Worm (Caenorhabditis elegans) whole organism, L4 larva: ENCODE data around the gene alkb-8.

Experiments used
- F10B5.3 ChIP-seq: sonication (generic microtip); optimal IDR thresholded peaks from 2 replicates; lab custom pipeline; 2016; ENCODE audit warnings: mild to moderate bottlenecking, missing genetic modification characterization, missing compliant biosample characterization
- F26F4.8 ChIP-seq: fragments of 200-800 bp; sonication (Bioruptor generic); conservative IDR thresholded peaks from 2 replicates; pipeline ENCODE4 v1.3.6; 2022; ENCODE audit warnings: missing genetic modification characterization, missing compliant biosample characterization
- F44E2.7 ChIP-seq: fragments of 200-800 bp; sonication (Bioruptor generic); IDR thresholded peaks from 2 replicates; pipeline ENCODE4 v2.1.2; 2022; ENCODE audit warnings: missing genetic modification characterization, missing compliant biosample characterization
- Y5F2A.4 ChIP-seq: fragments of 200-800 bp; sonication (Bioruptor generic); optimal IDR thresholded peaks from 2 replicates; lab custom pipeline; 2018; ENCODE audit warnings: mild to moderate bottlenecking, missing genetic modification characterization, missing compliant biosample characterization
- aha-1 ChIP-seq: fragments of 150-350 bp; peaks from one replicate; lab custom pipeline; 2014; ENCODE audit warnings: missing biosample characterization, missing genetic modification characterization
- arid-1 ChIP-seq: fragments of 200-800 bp; sonication (Bioruptor generic); conservative IDR thresholded peaks from 2 replicates; pipeline ENCODE4 v1.3.6; 2022; ENCODE audit warnings: missing genetic modification reagents, missing genetic modification characterization, missing compliant biosample characterization
- ceh-20 ChIP-seq: fragments of 200-800 bp; sonication (Bioruptor generic); IDR thresholded peaks from 2 replicates; pipeline ENCODE4 v1.3.6; 2022; ENCODE audit warnings: missing genetic modification reagents, missing genetic modification characterization, missing compliant biosample characterization
- ceh-28 ChIP-seq: fragments of 150-350 bp; optimal IDR thresholded peaks from 2 replicates; lab custom pipeline; 2014; ENCODE audit warnings: missing biosample characterization, missing genetic modification reagents, missing genetic modification characterization
- ceh-32 ChIP-seq: sonication (generic microtip); optimal IDR thresholded peaks from 2 replicates; lab custom pipeline; 2016; ENCODE audit warnings: mild to moderate bottlenecking, missing genetic modification characterization, missing compliant biosample characterization; ENCODE audit not compliant: poor library complexity
- ceh-44 ChIP-seq: fragments of 200-800 bp; sonication (Bioruptor generic); IDR thresholded peaks from 2 replicates; pipeline ENCODE4 v1.3.6; 2022; ENCODE audit warnings: missing genetic modification reagents, missing genetic modification characterization, missing compliant biosample characterization
- ctbp-1 ChIP-seq: fragments of 200-800 bp; sonication (Bioruptor generic); IDR thresholded peaks from 2 replicates; pipeline ENCODE4 v1.3.6; 2022; ENCODE audit warnings: missing genetic modification reagents, missing genetic modification characterization, missing compliant biosample characterization
- daf-19 ChIP-seq: fragments of 200-800 bp; sonication (Bioruptor generic); conservative IDR thresholded peaks from 2 replicates; pipeline ENCODE4 v1.3.6; 2022; ENCODE audit warnings: missing genetic modification characterization, missing compliant biosample characterization
- dmd-6 ChIP-seq: fragments of 200-800 bp; sonication (Bioruptor generic); IDR thresholded peaks from 2 replicates; pipeline ENCODE4 v1.3.6; 2022; ENCODE audit warnings: missing genetic modification reagents, missing genetic modification characterization, missing compliant biosample characterization
- dmd-8 ChIP-seq: fragments of 200-800 bp; sonication (Bioruptor generic); IDR thresholded peaks from 2 replicates; pipeline ENCODE4 v1.3.6; 2022; ENCODE audit warnings: missing genetic modification characterization, missing compliant biosample characterization
- duxl-1 ChIP-seq: sonication (generic microtip); optimal IDR thresholded peaks from 2 replicates; lab custom pipeline; 2016; ENCODE audit warnings: mild to moderate bottlenecking, missing genetic modification characterization, moderate library complexity, missing compliant biosample characterization; ENCODE audit not compliant: poor library complexity
- egl-27 ChIP-seq: sonication (generic microtip); optimal IDR thresholded peaks from 3 replicates; lab custom pipeline; 2017; ENCODE audit warnings: missing biosample characterization, missing genetic modification reagents, missing genetic modification characterization
- egl-43 ChIP-seq: fragments of 200-800 bp; sonication (Bioruptor generic); IDR thresholded peaks from 2 replicates; pipeline ENCODE4 v1.3.6; 2022; ENCODE audit warnings: missing genetic modification reagents, missing genetic modification characterization, missing compliant biosample characterization
- fkh-10 ChIP-seq: fragments of 150-350 bp; optimal IDR thresholded peaks from 2 replicates; lab custom pipeline; 2014; ENCODE audit warnings: missing biosample characterization, missing genetic modification reagents, missing genetic modification characterization
- fos-1 ChIP-seq: fragments of 150-350 bp; optimal IDR thresholded peaks from 2 replicates; lab custom pipeline; 2014; ENCODE audit warnings: missing biosample characterization, missing genetic modification characterization
- hlh-11 ChIP-seq: fragments of 200-800 bp; sonication (Bioruptor generic); optimal IDR thresholded peaks from 2 replicates; lab custom pipeline; 2018; ENCODE audit warnings: mild to moderate bottlenecking, missing genetic modification characterization, missing compliant biosample characterization
- hlh-30 ChIP-seq: sonication (generic microtip); optimal IDR thresholded peaks from 2 replicates; lab custom pipeline; 2017; ENCODE audit warnings: antibody characterized with exemption, mild to moderate bottlenecking, missing genetic modification characterization, missing compliant biosample characterization; ENCODE audit not compliant: insufficient read depth
- hmg-1.1 ChIP-seq: fragments of 200-800 bp; sonication (Bioruptor generic); IDR thresholded peaks from 2 replicates; pipeline ENCODE4 v1.3.6; 2022; ENCODE audit warnings: missing genetic modification reagents, missing genetic modification characterization, missing compliant biosample characterization
- lin-15B ChIP-seq: fragments of 150-350 bp; sonication (generic microtip); optimal IDR thresholded peaks from 3 replicates; lab custom pipeline; 2014; ENCODE audit warnings: missing biosample characterization, missing genetic modification characterization
- lir-3 ChIP-seq: sonication (generic microtip); optimal IDR thresholded peaks from 2 replicates; lab custom pipeline; 2016; ENCODE audit warnings: mild to moderate bottlenecking, missing genetic modification characterization, missing compliant biosample characterization
- lsy-2 ChIP-seq, 2 experiments: fragments of 150-350 bp in 1 of 2; sonication (generic microtip) in 1 of 2; optimal IDR thresholded peaks; 2 replicates each; lab custom pipeline; 2014 to 2017; ENCODE audit warnings: missing biosample characterization in 2 of 2, missing genetic modification characterization in 2 of 2
- mdl-1 ChIP-seq, 2 experiments: fragments of 150-350 bp in 1 of 2; sonication (generic microtip) in 1 of 2; optimal IDR thresholded peaks; 2 replicates each; lab custom pipeline; 2014 to 2017; ENCODE audit warnings: missing biosample characterization in 2 of 2, missing genetic modification characterization in 2 of 2
- mep-1 ChIP-seq: fragments of 150-350 bp; sonication (generic microtip); optimal IDR thresholded peaks from 3 replicates; lab custom pipeline; 2014; ENCODE audit warnings: missing biosample characterization, missing genetic modification characterization
- mxl-2 ChIP-seq: fragments of 200-800 bp; sonication (Bioruptor generic); conservative IDR thresholded peaks from 2 replicates; pipeline ENCODE4 v1.3.6; 2022; ENCODE audit warnings: missing genetic modification reagents, missing genetic modification characterization, missing compliant biosample characterization
- mxl-3 ChIP-seq: fragments of 200-800 bp; sonication (Bioruptor generic); optimal IDR thresholded peaks from 2 replicates; lab custom pipeline; 2018; ENCODE audit warnings: mild to moderate bottlenecking, missing genetic modification characterization, missing compliant biosample characterization
- nhr-10 ChIP-seq: fragments of 150-350 bp; optimal IDR thresholded peaks from 2 replicates; lab custom pipeline; 2014; ENCODE audit warnings: missing biosample characterization, missing genetic modification characterization
- nhr-102 ChIP-seq: sonication (generic microtip); optimal IDR thresholded peaks from 2 replicates; lab custom pipeline; 2016; ENCODE audit warnings: mild to moderate bottlenecking, missing genetic modification characterization, moderate library complexity, missing compliant biosample characterization
- nhr-11 ChIP-seq: fragments of 150-350 bp; optimal IDR thresholded peaks from 2 replicates; lab custom pipeline; 2014; ENCODE audit warnings: missing biosample characterization, missing genetic modification characterization
- nhr-25 ChIP-seq: sonication (generic microtip); optimal IDR thresholded peaks from 2 replicates; lab custom pipeline; 2017; ENCODE audit warnings: missing genetic modification characterization, mild to moderate bottlenecking, missing compliant biosample characterization, antibody characterized with exemption, moderate library complexity, borderline replicate concordance; ENCODE audit not compliant: insufficient read depth
- nhr-28 ChIP-seq: fragments of 150-350 bp; optimal IDR thresholded peaks from 2 replicates; lab custom pipeline; 2014; ENCODE audit warnings: missing biosample characterization, missing genetic modification characterization
- nhr-76 ChIP-seq: fragments of 150-350 bp; optimal IDR thresholded peaks from 2 replicates; lab custom pipeline; 2014; ENCODE audit warnings: missing biosample characterization, missing genetic modification characterization
- nhr-77 ChIP-seq: fragments of 150-350 bp; optimal IDR thresholded peaks from 2 replicates; lab custom pipeline; 2014; ENCODE audit warnings: missing biosample characterization, missing genetic modification characterization
- rbr-2 ChIP-seq: sonication (generic microtip); optimal IDR thresholded peaks from 2 replicates; lab custom pipeline; 2016; ENCODE audit warnings: missing genotype, missing genetic modification characterization, missing compliant biosample characterization
- saeg-2 ChIP-seq: fragments of 200-800 bp; sonication (Bioruptor generic); IDR thresholded peaks from 2 replicates; pipeline ENCODE4 v1.3.6; 2022; ENCODE audit warnings: missing genetic modification reagents, missing genetic modification characterization, missing compliant biosample characterization
- sdz-12 ChIP-seq: fragments of 200-800 bp; sonication (Bioruptor generic); optimal IDR thresholded peaks from 2 replicates; lab custom pipeline; 2018; ENCODE audit warnings: mild to moderate bottlenecking, missing genetic modification characterization, missing compliant biosample characterization
- set-16 ChIP-seq: fragments of 200-800 bp; sonication (Bioruptor generic); IDR thresholded peaks from 2 replicates; pipeline ENCODE4 v1.3.6; 2022; ENCODE audit warnings: missing genetic modification reagents, missing genetic modification characterization, missing compliant biosample characterization
- unc-39 ChIP-seq: sonication (generic microtip); optimal IDR thresholded peaks from 2 replicates; lab custom pipeline; 2017; ENCODE audit warnings: missing biosample characterization, missing genetic modification characterization
- unc-62 ChIP-seq, 3 experiments: fragments of 150-350 bp in 1 of 3; sonication (generic microtip); optimal IDR thresholded peaks in 2 of 3; peaks in 1 of 3; 1 replicate in 1 of 3; 2 replicates in 2 of 3; lab custom pipeline; 2014 to 2017; ENCODE audit warnings: missing biosample characterization in 3 of 3, missing genetic modification characterization in 3 of 3, missing genetic modification reagents in 3 of 3, missing genotype in 1 of 3
- zag-1 ChIP-seq: fragments of 150-350 bp; optimal IDR thresholded peaks from 2 replicates; lab custom pipeline; 2014; ENCODE audit warnings: missing biosample characterization, missing genetic modification characterization

alkb-8 gene

DNA sequence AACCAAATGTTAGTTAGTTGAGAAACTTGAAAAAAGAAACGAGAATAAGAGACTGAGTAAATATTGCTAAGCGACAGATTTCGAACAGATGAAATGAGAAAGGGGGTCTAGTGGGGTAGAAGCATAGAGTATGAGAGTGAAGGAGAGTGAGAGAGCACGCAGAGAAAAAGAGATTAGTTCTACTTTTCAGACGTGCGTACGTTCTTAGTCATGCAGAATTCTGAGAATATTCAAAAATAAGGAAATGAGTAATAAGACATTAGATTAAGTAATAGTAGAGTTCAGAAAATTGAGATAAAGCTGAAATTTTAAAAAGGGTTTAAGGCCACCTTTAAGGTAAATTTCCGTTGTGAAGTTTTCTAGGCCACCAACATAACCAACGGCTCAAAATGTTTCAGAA, 38.1 kb upstream of the alkb-8 start:
- TF ChIP-seq lsy-2 (tag; optimal IDR thresholded peaks at IDR 0.05; lab: Kevin White, UChicago) (peak in 1 of 2 experiments; percentile 36), hmg-1.1 (GFP tag; lab: Robert Waterston, UW) (0 out of 2 replicates have a peak, but pooled peaks have one; percentile 8), saeg-2 (no peak), nhr-11 (tag; lab: Kevin White, UChicago) (peak; percentile 32)

DNA sequence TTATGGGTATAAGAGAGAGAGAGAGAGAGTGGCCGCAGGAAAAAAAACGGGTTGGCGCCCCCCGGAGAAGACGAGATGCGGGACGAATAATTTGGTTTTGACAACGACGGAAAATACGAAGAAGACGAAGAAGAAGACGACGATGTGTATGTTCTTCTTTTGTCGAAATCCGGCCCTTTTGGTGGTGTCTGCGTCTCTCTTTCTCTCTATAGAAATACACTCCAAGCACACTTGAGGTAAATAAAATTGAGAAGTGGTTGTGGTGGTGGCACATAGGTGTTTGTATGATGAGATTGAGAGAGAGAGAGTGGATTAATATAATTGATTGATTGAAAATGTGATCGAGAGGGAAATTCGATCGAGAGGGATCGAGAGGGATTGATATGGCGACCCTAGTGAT, 36.3 kb upstream of the alkb-8 start:
- TF ChIP-seq nhr-28 = peak; percentile 21
- peak; percentile 47 for TF ChIP-seq mep-1
- peak; percentile 24 for TF ChIP-seq hlh-11 (tag; lab: Kevin White, UChicago)
- TF ChIP-seq fos-1 (tag; lab: Kevin White, UChicago) = no peak
- TF ChIP-seq hlh-30 (tag; lab: Kevin White, UChicago) = peak; percentile 9
- TF ChIP-seq hmg-1.1 (GFP tag; lab: Robert Waterston, UW) = peak; percentile 37; the same call in 1 of the 2 replicates
- TF ChIP-seq zag-1 (tag; lab: Kevin White, UChicago) = no peak
- peak in 1 of 2 experiments; percentile 37 for TF ChIP-seq lsy-2 (tag; optimal IDR thresholded peaks at IDR 0.05; lab: Kevin White, UChicago)
- peak; percentile 41 for TF ChIP-seq fkh-10 (GFP tag; lab: Kevin White, UChicago)
- TF ChIP-seq mxl-2 (GFP tag; lab: Robert Waterston, UW) = no peak
- no peak for TF ChIP-seq F10B5.3 (tag; lab: Kevin White, UChicago)
- TF ChIP-seq nhr-25 (tag; lab: Kevin White, UChicago) = peak; percentile 20
- 0 out of 2 replicates have a peak, but pooled peaks have one; percentile 7 for TF ChIP-seq dmd-6 (GFP tag; lab: Robert Waterston, UW)
- no peak for TF ChIP-seq mdl-1 (tag; optimal IDR thresholded peaks at IDR 0.05; lab: Kevin White, UChicago)
- TF ChIP-seq rbr-2 (tag; lab: Kevin White, UChicago) = peak; percentile 40
- TF ChIP-seq nhr-102 (tag; lab: Kevin White, UChicago) = no peak

DNA sequence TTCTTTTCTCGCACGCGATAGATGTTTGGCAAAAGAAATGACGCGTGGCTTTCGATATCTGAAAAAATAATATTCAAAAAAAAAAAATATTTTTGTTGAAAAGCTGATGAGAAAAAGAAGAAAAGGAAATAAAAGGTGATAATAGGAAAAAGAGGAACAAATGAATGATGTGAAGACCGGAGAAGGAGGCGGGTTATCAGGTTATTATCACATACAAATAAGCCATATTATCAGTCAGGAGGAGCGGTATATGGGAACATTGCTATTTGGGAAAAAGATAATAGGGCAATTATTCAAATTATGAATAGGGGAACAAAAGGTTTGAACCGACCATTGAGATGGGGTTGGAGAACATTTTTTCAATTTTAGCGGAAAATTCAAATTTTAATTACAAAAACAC, 35.0 kb upstream of the alkb-8 start:
- TF ChIP-seq Y5F2A.4 (GFP tag; lab: Kevin White, UChicago) (no peak), F26F4.8 (GFP tag; lab: Robert Waterston, UW) (no peak), dmd-8 (GFP tag; lab: Robert Waterston, UW) (no peak), set-16 (GFP tag; lab: Robert Waterston, UW) (no peak), daf-19 (GFP tag; lab: Robert Waterston, UW) (no peak), ceh-20 (GFP tag; lab: Robert Waterston, UW) (no peak), F44E2.7 (GFP tag; lab: Robert Waterston, UW) (no peak), ceh-28 (tag; lab: Kevin White, UChicago) (no peak), egl-27 (tag; lab: Kevin White, UChicago) (no peak), ctbp-1 (GFP tag; lab: Robert Waterston, UW) (no peak), nhr-102 (tag; lab: Kevin White, UChicago) (no peak), mxl-3 (GFP tag; lab: Kevin White, UChicago) (no peak), unc-39 (tag; lab: Kevin White, UChicago) (no peak), duxl-1 (no peak), lir-3 (no peak), arid-1 (no peak), ceh-44 (GFP tag; lab: Robert Waterston, UW) (no peak)
- TF ChIP-seq, all 104 proteins: peak for 0

DNA sequence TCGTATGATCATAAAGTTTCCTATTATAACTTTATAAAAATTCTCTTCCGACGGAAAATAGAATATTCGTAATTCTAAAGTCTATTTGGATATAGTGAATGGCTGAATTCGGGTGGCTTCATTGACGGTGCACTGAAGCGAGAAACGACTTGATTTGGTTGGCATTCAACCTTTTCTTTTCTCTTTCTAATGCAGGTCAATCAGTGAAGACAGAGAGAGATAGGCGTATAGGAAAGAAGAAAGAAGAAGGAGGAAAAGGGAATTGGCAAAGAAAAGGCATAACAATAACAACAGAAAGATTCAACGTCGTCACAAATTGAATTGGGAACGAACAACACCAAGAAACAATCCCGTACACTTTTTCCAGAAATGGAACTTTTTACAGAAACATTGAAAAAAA, 33.6 kb upstream of the alkb-8 start:
- no peak for TF ChIP-seq fos-1 (tag; lab: Kevin White, UChicago)
- TF ChIP-seq aha-1 = no peak
- no peak for TF ChIP-seq F10B5.3 (tag; lab: Kevin White, UChicago)
- TF ChIP-seq fkh-10 (GFP tag; lab: Kevin White, UChicago) = no peak
- TF ChIP-seq nhr-10 = no peak
- TF ChIP-seq unc-62 (GFP tag; optimal IDR thresholded peaks at IDR 0.05 in 1 of 2; lab: Kevin White, UChicago) = no peak
- no peak for TF ChIP-seq unc-62 (tag; optimal IDR thresholded peaks at IDR 0.05; lab: Kevin White, UChicago)
- no peak for TF ChIP-seq egl-27 (tag; lab: Kevin White, UChicago)
- no peak for TF ChIP-seq nhr-28
- TF ChIP-seq nhr-11 (tag; lab: Kevin White, UChicago) = no peak
- TF ChIP-seq nhr-76 (tag; lab: Kevin White, UChicago) = no peak
- no peak for TF ChIP-seq nhr-77
- no peak for TF ChIP-seq ceh-32
- TF ChIP-seq F44E2.7 (GFP tag; lab: Robert Waterston, UW) = no peak
- TF ChIP-seq set-16 (GFP tag; lab: Robert Waterston, UW) = no peak
- no peak for TF ChIP-seq egl-43 (GFP tag; lab: Robert Waterston, UW)
- no peak for TF ChIP-seq lin-15B
- TF ChIP-seq ceh-28 (tag; lab: Kevin White, UChicago) = no peak
- no peak for TF ChIP-seq sdz-12 (GFP tag; lab: Kevin White, UChicago)
- TF ChIP-seq ceh-44 (GFP tag; lab: Robert Waterston, UW) = no peak
- TF ChIP-seq duxl-1 = no peak
